Worm (Caenorhabditis elegans) whole organism, L1 larva: Measurements from ENCODE around the gene efhc-1.

Experiments used
- C34B4.2 ChIP-seq: sonication (generic microtip); optimal IDR thresholded peaks from 2 replicates; lab custom pipeline; 2017; ENCODE audit warnings: mild to moderate bottlenecking, missing genetic modification characterization, missing compliant biosample characterization
- Y116A8C.19 ChIP-seq: sonication (generic microtip); optimal IDR thresholded peaks from 2 replicates; lab custom pipeline; 2016; ENCODE audit warnings: missing compliant biosample characterization, missing genetic modification characterization, borderline replicate concordance
- aly-2 ChIP-seq: fragments of 150-350 bp; optimal IDR thresholded peaks from 2 replicates; lab custom pipeline; 2014; ENCODE audit warnings: missing biosample characterization, missing genetic modification characterization
- ama-1 ChIP-seq: fragments of 150-350 bp; optimal IDR thresholded peaks from 2 replicates; lab custom pipeline; 2014
- blmp-1 ChIP-seq: fragments of 150-350 bp; optimal IDR thresholded peaks from 2 replicates; lab custom pipeline; 2014; ENCODE audit warnings: missing biosample characterization, missing genetic modification characterization
- ces-1 ChIP-seq: fragments of 150-350 bp; optimal IDR thresholded peaks from 2 replicates; lab custom pipeline; 2014; ENCODE audit warnings: missing biosample characterization, missing genetic modification reagents, missing genetic modification characterization
- efl-3 ChIP-seq: fragments of 200-800 bp; sonication (Bioruptor generic); optimal IDR thresholded peaks from 2 replicates; lab custom pipeline; 2018; ENCODE audit warnings: mild to moderate bottlenecking, missing genetic modification characterization, missing compliant biosample characterization
- egl-27 ChIP-seq, 2 experiments: fragments of 150-350 bp in 1 of 2; sonication (generic microtip); optimal IDR thresholded peaks; 3 replicates each; lab custom pipeline; 2017 to 2018; ENCODE audit warnings: missing biosample characterization in 2 of 2, missing genetic modification characterization in 2 of 2, missing genetic modification reagents in 2 of 2
- elt-2 ChIP-seq: sonication (generic microtip); optimal IDR thresholded peaks from 2 replicates; lab custom pipeline; 2016; ENCODE audit warnings: missing genetic modification characterization, mild to moderate bottlenecking, inconsistent platforms, missing compliant biosample characterization, missing genetic modification reagents
- elt-3 ChIP-seq, 6 experiments: fragments of 150-350 bp in 1 of 6; sonication (generic microtip); optimal IDR thresholded peaks; 2 replicates each; lab custom pipeline; 2017 to 2018; ENCODE audit warnings: missing biosample characterization in 6 of 6, missing genetic modification characterization in 6 of 6, inconsistent platforms in 1 of 6
- fkh-8 ChIP-seq: sonication (generic microtip); optimal IDR thresholded peaks from 2 replicates; lab custom pipeline; 2016; ENCODE audit warnings: mild to moderate bottlenecking, missing genetic modification characterization, missing compliant biosample characterization
- grh-1 ChIP-seq: fragments of 200-800 bp; sonication (Bioruptor generic); IDR thresholded peaks from 2 replicates; pipeline ENCODE4 v1.3.6; 2022; ENCODE audit warnings: missing genetic modification reagents, missing genetic modification characterization, missing compliant biosample characterization
- hlh-4 ChIP-seq: sonication (generic microtip); optimal IDR thresholded peaks from 2 replicates; lab custom pipeline; 2016; ENCODE audit warnings: mild to moderate bottlenecking, missing genetic modification characterization, missing compliant biosample characterization
- hpl-2 ChIP-seq: fragments of 150-350 bp; optimal IDR thresholded peaks from 2 replicates; lab custom pipeline; 2014; ENCODE audit warnings: missing biosample characterization, missing genetic modification reagents, missing genetic modification characterization
- lin-14 ChIP-seq: fragments of 200-800 bp; sonication (Bioruptor generic); optimal IDR thresholded peaks from 2 replicates; lab custom pipeline; 2018; ENCODE audit warnings: mild to moderate bottlenecking, missing genetic modification characterization, moderate library complexity, missing compliant biosample characterization
- lin-35 ChIP-seq, 2 experiments: fragments of 150-350 bp; optimal IDR thresholded peaks; 2 replicates each; lab custom pipeline; 2014; ENCODE audit warnings: missing biosample characterization in 2 of 2, missing genetic modification characterization in 2 of 2, missing genetic modification reagents in 2 of 2
- lin-39 ChIP-seq: fragments of 150-350 bp; optimal IDR thresholded peaks from 2 replicates; lab custom pipeline; 2014; ENCODE audit warnings: missing biosample characterization, missing genetic modification reagents, missing genetic modification characterization
- lir-3 ChIP-seq: sonication (generic microtip); optimal IDR thresholded peaks from 2 replicates; lab custom pipeline; 2016; ENCODE audit warnings: mild to moderate bottlenecking, missing genetic modification characterization, moderate library complexity, missing compliant biosample characterization; ENCODE audit not compliant: poor library complexity
- lsy-2 ChIP-seq, 2 experiments: fragments of 150-350 bp; optimal IDR thresholded peaks; 2 replicates each; lab custom pipeline; 2014; ENCODE audit warnings: missing biosample characterization in 2 of 2, missing genetic modification characterization in 2 of 2
- mdl-1 ChIP-seq, 2 experiments: fragments of 150-350 bp; optimal IDR thresholded peaks; 2 replicates each; lab custom pipeline; 2014 to 2017; ENCODE audit warnings: missing biosample characterization in 2 of 2, missing genetic modification characterization in 2 of 2, inconsistent platforms in 1 of 2
- mep-1 ChIP-seq: fragments of 150-350 bp; optimal IDR thresholded peaks from 2 replicates; lab custom pipeline; 2014; ENCODE audit warnings: missing biosample characterization, missing genetic modification characterization
- nhr-11 ChIP-seq: fragments of 150-350 bp; optimal IDR thresholded peaks from 2 replicates; lab custom pipeline; 2014; ENCODE audit warnings: missing biosample characterization, missing genetic modification characterization
- nhr-12 ChIP-seq: sonication (generic microtip); optimal IDR thresholded peaks from 2 replicates; lab custom pipeline; 2017; ENCODE audit warnings: missing biosample characterization, missing genetic modification characterization
- nhr-19 ChIP-seq: fragments of 200-800 bp; sonication (Bioruptor generic); conservative IDR thresholded peaks from 2 replicates; pipeline ENCODE4 v1.3.6; 2022; ENCODE audit warnings: missing genetic modification characterization, missing compliant biosample characterization
- nhr-20 ChIP-seq: sonication (generic microtip); optimal IDR thresholded peaks from 2 replicates; lab custom pipeline; 2016; ENCODE audit warnings: mild to moderate bottlenecking, missing genetic modification characterization, missing compliant biosample characterization
- nhr-237 ChIP-seq: fragments of 150-350 bp; optimal IDR thresholded peaks from 2 replicates; lab custom pipeline; 2014; ENCODE audit warnings: missing biosample characterization, missing genetic modification characterization
- nhr-28 ChIP-seq: fragments of 150-350 bp; optimal IDR thresholded peaks from 2 replicates; lab custom pipeline; 2014; ENCODE audit warnings: missing biosample characterization, missing genetic modification characterization
- nhr-47 ChIP-seq: sonication (generic microtip); optimal IDR thresholded peaks from 2 replicates; lab custom pipeline; 2016; ENCODE audit warnings: mild to moderate bottlenecking, missing genetic modification characterization, moderate library complexity, missing compliant biosample characterization
- nhr-71 ChIP-seq: sonication (generic microtip); optimal IDR thresholded peaks from 2 replicates; lab custom pipeline; 2016; ENCODE audit warnings: mild to moderate bottlenecking, missing genetic modification characterization, moderate library complexity, missing compliant biosample characterization
- nhr-77 ChIP-seq: fragments of 150-350 bp; optimal IDR thresholded peaks from 2 replicates; lab custom pipeline; 2014; ENCODE audit warnings: missing biosample characterization, missing genetic modification characterization
- nhr-85 ChIP-seq: sonication (generic microtip); peaks from one replicate; lab custom pipeline; 2016; ENCODE audit warnings: missing genetic modification characterization, inconsistent platforms, missing compliant biosample characterization
- nhr-90 ChIP-seq: sonication (generic microtip); optimal IDR thresholded peaks from 2 replicates; lab custom pipeline; 2016; ENCODE audit warnings: mild to moderate bottlenecking, missing genetic modification characterization, missing compliant biosample characterization; ENCODE audit not compliant: poor library complexity
- pag-3 ChIP-seq: sonication (generic microtip); optimal IDR thresholded peaks from 2 replicates; lab custom pipeline; 2017; ENCODE audit warnings: missing genetic modification characterization, mild to moderate bottlenecking, missing compliant biosample characterization, antibody characterized with exemption, borderline replicate concordance; ENCODE audit not compliant: insufficient read depth
- pax-3 ChIP-seq: fragments of 200-800 bp; sonication (Bioruptor generic); optimal IDR thresholded peaks from 2 replicates; lab custom pipeline; 2018; ENCODE audit warnings: mild to moderate bottlenecking, missing genetic modification characterization, moderate library complexity, missing compliant biosample characterization
- pqm-1 ChIP-seq: sonication (generic microtip); optimal IDR thresholded peaks from 3 replicates; lab custom pipeline; 2017; ENCODE audit warnings: missing biosample characterization, missing genetic modification characterization
- rnt-1 ChIP-seq: sonication (generic microtip); optimal IDR thresholded peaks from 2 replicates; lab custom pipeline; 2016; ENCODE audit warnings: mild to moderate bottlenecking, missing genetic modification characterization, moderate library complexity, missing compliant biosample characterization
- skn-1 ChIP-seq: fragments of 150-350 bp; optimal IDR thresholded peaks from 2 replicates; lab custom pipeline; 2014; ENCODE audit warnings: missing biosample characterization, missing genetic modification characterization
- snu-23 ChIP-seq: sonication (generic microtip); optimal IDR thresholded peaks from 2 replicates; lab custom pipeline; 2016; ENCODE audit warnings: missing genetic modification characterization, missing compliant biosample characterization
- sox-4 ChIP-seq: sonication (generic microtip); optimal IDR thresholded peaks from 2 replicates; lab custom pipeline; 2016; ENCODE audit warnings: missing genetic modification characterization, missing compliant biosample characterization
- swsn-7 ChIP-seq: sonication (generic microtip); optimal IDR thresholded peaks from 2 replicates; lab custom pipeline; 2016; ENCODE audit warnings: missing genetic modification characterization, missing compliant biosample characterization
- tbx-2 ChIP-seq: sonication (generic microtip); optimal IDR thresholded peaks from 2 replicates; lab custom pipeline; 2016; ENCODE audit warnings: missing genetic modification characterization, missing compliant biosample characterization
- unc-130 ChIP-seq: fragments of 150-350 bp; optimal IDR thresholded peaks from 2 replicates; lab custom pipeline; 2017; ENCODE audit warnings: missing biosample characterization, missing genetic modification characterization, inconsistent platforms
- unc-86 ChIP-seq: sonication (generic microtip); optimal IDR thresholded peaks from 2 replicates; lab custom pipeline; 2016; ENCODE audit warnings: missing genetic modification characterization, missing compliant biosample characterization
- vab-15 ChIP-seq: sonication (generic microtip); optimal IDR thresholded peaks from 2 replicates; lab custom pipeline; 2017; ENCODE audit warnings: missing genotype, mild to moderate bottlenecking, missing genetic modification characterization, missing compliant biosample characterization
- xbp-1 ChIP-seq: sonication (generic microtip); optimal IDR thresholded peaks from 2 replicates; lab custom pipeline; 2016; ENCODE audit warnings: missing genetic modification characterization, missing compliant biosample characterization

efhc-1 gene

ce11 chrX:10332035-10332614 is 26.1 kb upstream of the efhc-1 start (continued):
- no peak for TF ChIP-seq unc-86 (tag; lab: Kevin White, UChicago)
- TF ChIP-seq lir-3 (tag; lab: Kevin White, UChicago) = no peak
- peak in 1 of 2 experiments; percentile 38 for TF ChIP-seq mdl-1 (tag; optimal IDR thresholded peaks at IDR 0.05; lab: Kevin White, UChicago)
- TF ChIP-seq nhr-47 (tag; lab: Kevin White, UChicago) = peak; percentile 25
- no peak for TF ChIP-seq swsn-7 (tag; lab: Kevin White, UChicago)
- no peak for TF ChIP-seq efl-3
- TF ChIP-seq pax-3 (tag; lab: Kevin White, UChicago) = no peak
- TF ChIP-seq mep-1 (tag; lab: Kevin White, UChicago) = peak; percentile 28

- no peak for TF ChIP-seq nhr-12 (tag; lab: Kevin White, UChicago)
- peak in 1 of 2 experiments; percentile 16 for TF ChIP-seq lin-35 (GFP tag; optimal IDR thresholded peaks at IDR 0.05; lab: Kevin White, UChicago)
- no peak for TF ChIP-seq fkh-8 (tag; lab: Kevin White, UChicago)
- TF ChIP-seq Y116A8C.19 (tag; lab: Kevin White, UChicago) = no peak
- no peak for TF ChIP-seq swsn-7 (tag; lab: Kevin White, UChicago)
- peak; percentile 4 for TF ChIP-seq xbp-1
- no peak for TF ChIP-seq vab-15 (tag; lab: Kevin White, UChicago)
- TF ChIP-seq hlh-4 (tag; lab: Kevin White, UChicago) = no peak
- no peak for TF ChIP-seq ama-1 (lab: Kevin White, UChicago)
- no peak for TF ChIP-seq sox-4 (tag; lab: Kevin White, UChicago)
- no peak for TF ChIP-seq pax-3 (tag; lab: Kevin White, UChicago)
- no peak for TF ChIP-seq nhr-77 (tag; lab: Kevin White, UChicago)
- peak; percentile 79 for TF ChIP-seq elt-2 (tag; lab: Kevin White, UChicago)
- peak; percentile 9 for TF ChIP-seq pqm-1 (tag; lab: Kevin White, UChicago)
- TF ChIP-seq pag-3 (tag; lab: Kevin White, UChicago) = no peak
- TF ChIP-seq egl-27 (tag; optimal IDR thresholded peaks at IDR 0.05; lab: Kevin White, UChicago) = peak in 1 of 2 experiments; percentile 17
- TF ChIP-seq C34B4.2 (tag; lab: Kevin White, UChicago) = no peak
- peak; percentile 30 for TF ChIP-seq tbx-2 (tag; lab: Kevin White, UChicago)
- TF ChIP-seq nhr-85 (tag; lab: Kevin White, UChicago) = peak; percentile 92
- TF ChIP-seq nhr-20 (tag; lab: Kevin White, UChicago) = peak; percentile 86
- TF ChIP-seq hpl-2 (GFP tag; lab: Kevin White, UChicago) = no peak
- peak; percentile 65 for TF ChIP-seq rnt-1 (tag; lab: Kevin White, UChicago)
- no peak for TF ChIP-seq aly-2 (tag; lab: Kevin White, UChicago)
- TF ChIP-seq blmp-1 (tag; lab: Kevin White, UChicago) = peak; percentile 25
- TF ChIP-seq elt-3 (tag; optimal IDR thresholded peaks at IDR 0.05; lab: Kevin White, UChicago) = peak in 1 of 6 experiments; percentile 28
- no peak for TF ChIP-seq nhr-28 (tag; lab: Kevin White, UChicago)
- TF ChIP-seq nhr-11 (tag; lab: Kevin White, UChicago) = peak; percentile 72
- TF ChIP-seq nhr-71 (tag; lab: Kevin White, UChicago) = peak; percentile 80
- TF ChIP-seq unc-130 (tag; lab: Kevin White, UChicago) = peak; percentile 16
- peak; percentile 18 for TF ChIP-seq mep-1 (tag; lab: Kevin White, UChicago)
- no peak for TF ChIP-seq skn-1
- peak; percentile 75 for TF ChIP-seq lin-14 (GFP tag; lab: Kevin White, UChicago)
- no peak for TF ChIP-seq lin-39
- peak; percentile 68 for TF ChIP-seq nhr-19
- TF ChIP-seq snu-23 (GFP tag; lab: Kevin White, UChicago) = peak; percentile 54
- peak; percentile 40 for TF ChIP-seq nhr-90
- no peak for TF ChIP-seq ces-1 (GFP tag; lab: Kevin White, UChicago)
- no peak for TF ChIP-seq nhr-237 (tag; lab: Kevin White, UChicago)
- peak in 1 of 2 experiments; percentile 1 for TF ChIP-seq lsy-2 (tag; optimal IDR thresholded peaks at IDR 0.05; lab: Kevin White, UChicago)
- TF ChIP-seq grh-1 (GFP tag; lab: Robert Waterston, UW) = peak; percentile 61
These were observed 24.8 kb upstream of the efhc-1 start, which contains the start of gene R07E3.4 for ce11 chrX:10333301-10333854. Gene R07E3.4, minus strand, starts transcription at chrX:10333351.
